Worm (Caenorhabditis elegans) whole organism, L1 larva: ENCODE results near the gene C08F1.12.

ENCODE experiments used
- lin-35 ChIP-seq, 2 experiments: fragments of 150-350 bp; optimal IDR thresholded peaks; 2 replicates each; lab custom pipeline; 2014; ENCODE audit warnings: missing biosample characterization in 2 of 2, missing genetic modification characterization in 2 of 2, missing genetic modification reagents in 2 of 2
- nhr-47 ChIP-seq: sonication (generic microtip); optimal IDR thresholded peaks from 2 replicates; lab custom pipeline; 2016; ENCODE audit warnings: mild to moderate bottlenecking, missing genetic modification characterization, moderate library complexity, missing compliant biosample characterization

DNA sequence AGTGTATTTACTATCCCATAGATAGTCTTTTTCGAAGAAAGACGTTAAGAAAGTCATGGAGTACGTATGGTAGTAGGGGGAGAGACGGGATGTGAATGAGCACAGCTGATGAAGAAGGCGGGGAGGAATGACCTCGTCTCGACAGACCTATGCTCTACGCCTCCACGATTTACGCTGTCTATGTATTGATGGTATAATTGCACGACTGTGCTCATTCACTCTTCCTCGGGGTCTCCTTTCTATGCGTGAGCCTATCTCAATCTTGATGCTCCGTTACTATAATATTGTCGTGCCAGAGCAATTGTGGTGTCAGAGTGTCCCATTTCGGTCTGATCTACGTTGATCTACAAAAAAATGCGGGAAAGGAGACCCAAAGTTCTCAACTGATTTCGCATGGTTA, 20.0 kb downstream of the C08F1.12 start, which contains the start of gene C08F1.10:
- TF ChIP-seq nhr-47 (tag; lab: Kevin White, UChicago), result no peak
- TF ChIP-seq lin-35 (GFP tag; optimal IDR thresholded peaks at IDR 0.05; lab: Kevin White, UChicago), result no peak
